Worm (Caenorhabditis elegans) whole organism, early embryonic: ENCODE data around the gene F02C12.2.

Experiments
- B0310.2 ChIP-seq: sonication (generic microtip); optimal IDR thresholded peaks from 2 replicates; lab custom pipeline; 2016; ENCODE audit warnings: mild to moderate bottlenecking, missing genetic modification characterization, missing compliant biosample characterization
- F13C5.2 ChIP-seq: sonication (generic microtip); optimal IDR thresholded peaks from 2 replicates; lab custom pipeline; 2017; ENCODE audit warnings: mild to moderate bottlenecking, missing genetic modification characterization, inconsistent platforms, missing compliant biosample characterization
- aly-1 ChIP-seq: sonication (generic microtip); optimal IDR thresholded peaks from 2 replicates; lab custom pipeline; 2016; ENCODE audit warnings: missing genetic modification characterization, missing compliant biosample characterization
- ama-1 ChIP-seq: fragments of 150-350 bp; optimal IDR thresholded peaks from 2 replicates; lab custom pipeline; 2014
- ceh-13 ChIP-seq: fragments of 200-800 bp; sonication (Bioruptor generic); optimal IDR thresholded peaks from 2 replicates; lab custom pipeline; 2018; ENCODE audit warnings: mild to moderate bottlenecking, missing genetic modification characterization, missing compliant biosample characterization
- ceh-36 ChIP-seq: sonication (generic microtip); optimal IDR thresholded peaks from 2 replicates; lab custom pipeline; 2016; ENCODE audit warnings: missing genetic modification characterization, inconsistent platforms, missing compliant biosample characterization
- ets-7 ChIP-seq: sonication (generic microtip); optimal IDR thresholded peaks from 2 replicates; lab custom pipeline; 2016; ENCODE audit warnings: missing genotype, missing genetic modification characterization, missing compliant biosample characterization
- flt-1 ChIP-seq: fragments of 200-800 bp; sonication (Bioruptor generic); IDR thresholded peaks from 2 replicates; pipeline ENCODE4 v1.3.6; 2022; ENCODE audit warnings: missing genetic modification characterization, missing compliant biosample characterization
- hmbx-1 ChIP-seq: sonication (generic microtip); optimal IDR thresholded peaks from 2 replicates; lab custom pipeline; 2016; ENCODE audit warnings: mild to moderate bottlenecking, missing genetic modification characterization, missing compliant biosample characterization
- hmg-4 ChIP-seq: fragments of 200-800 bp; sonication (Bioruptor generic); optimal IDR thresholded peaks from 2 replicates; lab custom pipeline; 2018; ENCODE audit warnings: mild to moderate bottlenecking, missing genetic modification characterization, missing compliant biosample characterization
- hnd-1 ChIP-seq: sonication (generic microtip); optimal IDR thresholded peaks from 2 replicates; lab custom pipeline; 2016; ENCODE audit warnings: missing genetic modification characterization, missing compliant biosample characterization
- pes-1 ChIP-seq: fragments of 200-800 bp; sonication (Bioruptor generic); IDR thresholded peaks from 2 replicates; pipeline ENCODE4 v1.3.6; 2022; ENCODE audit warnings: missing genetic modification reagents, missing genetic modification characterization, missing compliant biosample characterization
- scrt-1 ChIP-seq: fragments of 200-800 bp; sonication (Bioruptor generic); IDR thresholded peaks from 2 replicates; pipeline ENCODE4 v1.3.6; 2022; ENCODE audit warnings: missing genetic modification characterization, missing compliant biosample characterization
- sea-1 ChIP-seq: fragments of 200-800 bp; sonication (Bioruptor generic); conservative IDR thresholded peaks from 2 replicates; pipeline ENCODE4 v1.3.6; 2022; ENCODE audit warnings: missing genetic modification characterization, missing compliant biosample characterization
- tbx-11 ChIP-seq: fragments of 200-800 bp; sonication (Bioruptor generic); IDR thresholded peaks from 2 replicates; pipeline ENCODE4 v1.3.6; 2022; ENCODE audit warnings: missing genetic modification characterization, missing compliant biosample characterization
- tbx-37 ChIP-seq: fragments of 200-800 bp; sonication (Bioruptor generic); conservative IDR thresholded peaks from 2 replicates; pipeline ENCODE4 v1.3.6; 2022; ENCODE audit warnings: missing genetic modification reagents, missing genetic modification characterization, missing compliant biosample characterization
- tra-4 ChIP-seq: sonication (generic microtip); optimal IDR thresholded peaks from 2 replicates; lab custom pipeline; 2017; ENCODE audit warnings: missing genetic modification characterization, missing compliant biosample characterization

Gene F02C12.2

DNA sequence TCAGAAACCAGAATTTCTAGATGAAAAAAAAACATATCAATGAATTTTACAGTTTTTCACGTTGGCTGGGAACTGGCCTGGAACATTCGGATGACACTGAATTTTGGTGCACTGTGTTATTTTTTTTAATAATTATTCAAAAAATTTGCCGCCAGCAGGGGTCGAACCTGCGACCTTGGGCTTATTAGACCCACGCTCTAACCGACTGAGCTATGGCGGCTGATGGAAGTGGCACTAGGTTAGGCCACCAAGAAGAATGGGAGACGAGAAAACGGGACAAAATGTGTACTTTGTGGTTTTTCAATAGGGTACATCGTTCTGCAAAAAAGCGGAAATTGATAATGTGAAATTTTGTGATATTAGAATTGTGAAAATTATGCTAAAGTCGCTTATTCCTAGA lies 15.9 kb upstream of the F02C12.2 start:
- TF ChIP-seq tra-4, result peak; percentile 55
- peak; percentile 51 for TF ChIP-seq ceh-13 (GFP tag; lab: Kevin White, UChicago)
- peak; percentile 53; the same call in 1 of the 2 replicates for TF ChIP-seq tbx-37 (GFP tag; lab: Robert Waterston, UW)
- no peak for TF ChIP-seq ets-7 (tag; lab: Kevin White, UChicago)
- peak; percentile 68 for TF ChIP-seq F13C5.2
- peak; percentile 11 for TF ChIP-seq hmbx-1 (tag; lab: Kevin White, UChicago)
- TF ChIP-seq scrt-1 (GFP tag; lab: Robert Waterston, UW), result peak; percentile 81
- TF ChIP-seq ama-1 (lab: Kevin White, UChicago), result no peak
- peak; percentile 74; the same call in 1 of the 2 replicates for TF ChIP-seq tbx-11 (GFP tag; lab: Robert Waterston, UW)
- TF ChIP-seq ceh-36, result peak; percentile 56
- peak; percentile 42 for TF ChIP-seq hnd-1
- peak; percentile 76 for TF ChIP-seq flt-1 (GFP tag; lab: Robert Waterston, UW)
- TF ChIP-seq B0310.2 (tag; lab: Kevin White, UChicago), result peak; percentile 18
- TF ChIP-seq sea-1 (GFP tag; lab: Robert Waterston, UW), result peak; percentile 73; the same call in 1 of the 2 replicates
- no peak for TF ChIP-seq aly-1 (tag; lab: Kevin White, UChicago)
- TF ChIP-seq pes-1 (GFP tag; lab: Robert Waterston, UW), result peak; percentile 85
- TF ChIP-seq hmg-4 (GFP tag; lab: Kevin White, UChicago), result no peak

- TF ChIP-seq F13C5.2 (no peak), tbx-11 (GFP tag; lab: Robert Waterston, UW) (no peak), ets-7 (tag; lab: Kevin White, UChicago) (no peak), ceh-36 (no peak), hnd-1 (no peak), ceh-13 (GFP tag; lab: Kevin White, UChicago) (no peak), flt-1 (GFP tag; lab: Robert Waterston, UW) (no peak), ama-1 (lab: Kevin White, UChicago) (no peak), scrt-1 (GFP tag; lab: Robert Waterston, UW) (no peak), hmg-4 (GFP tag; lab: Kevin White, UChicago) (no peak), tra-4 (no peak), hmbx-1 (tag; lab: Kevin White, UChicago) (no peak), tbx-37 (GFP tag; lab: Robert Waterston, UW) (no peak)
Observed at ce11 chrX:13412307-13412706, 13.2 kb upstream of the F02C12.2 start.

DNA sequence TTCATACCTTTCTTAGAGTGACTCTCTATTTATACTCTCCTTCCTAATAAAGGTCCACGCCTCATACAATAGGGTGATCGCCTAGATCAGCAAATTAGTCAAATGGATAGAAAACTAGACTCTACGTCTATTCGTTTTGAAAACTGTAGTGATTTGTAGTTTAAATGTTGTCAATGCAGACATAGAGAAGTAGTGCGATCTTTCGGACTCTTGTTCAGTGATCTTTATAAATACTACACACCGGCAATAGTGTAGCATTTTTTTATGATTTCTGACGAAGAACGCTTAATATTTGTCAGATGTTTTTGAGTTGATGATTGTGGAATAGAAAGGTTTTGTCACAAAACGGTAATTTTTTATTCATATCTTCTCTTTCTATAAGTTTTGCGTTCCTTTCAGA lies 12.2 kb upstream of the F02C12.2 start:
- TF ChIP-seq scrt-1 (GFP tag; lab: Robert Waterston, UW), result no peak

DNA sequence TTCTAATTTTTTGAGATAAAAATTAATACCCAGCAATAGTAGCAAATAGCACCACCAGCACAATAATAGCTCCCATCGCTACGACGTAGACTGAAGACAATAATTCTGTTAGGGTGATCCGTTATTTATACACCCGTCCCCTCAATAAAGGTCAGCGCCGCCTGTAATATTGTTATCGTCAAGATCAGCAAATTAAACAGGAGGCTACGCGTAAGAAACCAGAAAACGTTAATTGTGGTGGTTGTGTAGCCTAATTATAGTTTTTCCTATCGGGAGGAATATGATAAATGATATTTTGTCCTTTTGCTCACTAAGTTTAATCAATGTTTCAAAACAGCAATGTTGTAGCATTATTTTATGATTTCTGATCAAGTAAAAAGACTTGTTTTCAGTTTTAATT lies 10.4 kb upstream of the F02C12.2 start, which contains the start of the genes cyp-13B1 and C29F7.1:
Gene cyp-13B1 (minus strand): TSS at position 101 of the 400 bp plus-strand sequence.
Gene C29F7.1 (plus strand): TSS at position 394 of the 400 bp plus-strand sequence.
- TF ChIP-seq ama-1 (lab: Kevin White, UChicago) (no peak), aly-1 (tag; lab: Kevin White, UChicago) (no peak), hmbx-1 (tag; lab: Kevin White, UChicago) (no peak), ceh-13 (GFP tag; lab: Kevin White, UChicago) (no peak), hnd-1 (no peak), ets-7 (tag; lab: Kevin White, UChicago) (no peak), F13C5.2 (no peak), B0310.2 (tag; lab: Kevin White, UChicago) (no peak), sea-1 (GFP tag; lab: Robert Waterston, UW) (no peak)

- no peak for TF ChIP-seq hmbx-1 (tag; lab: Kevin White, UChicago)
- no peak for TF ChIP-seq scrt-1 (GFP tag; lab: Robert Waterston, UW)
Observed at ce11 chrX:13401783-13402182, 2.7 kb upstream of the F02C12.2 start, which contains the start of gene F02C12.1. F02C12.1 (plus strand) TSS chrX:13402083.

DNA sequence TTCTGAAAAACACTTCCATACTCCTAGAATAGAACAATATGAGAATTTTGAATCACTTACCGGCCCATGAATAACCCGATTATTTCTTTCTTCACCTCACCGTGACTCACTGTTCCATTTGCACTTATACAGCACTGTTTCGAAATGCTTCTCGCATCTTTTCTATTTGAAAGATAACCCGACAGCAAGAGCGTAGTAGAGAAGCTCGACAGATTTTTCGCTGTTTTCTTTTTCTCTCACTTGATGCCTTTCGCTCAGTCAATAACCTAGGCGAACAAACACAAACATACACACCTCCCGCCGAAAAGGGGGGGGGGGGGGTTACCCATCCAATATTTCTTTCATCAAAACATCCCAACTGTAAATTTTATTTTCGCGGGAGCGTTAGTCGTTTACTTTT lies 2.2 kb upstream of the F02C12.2 start:
- no peak for TF ChIP-seq tbx-37 (GFP tag; lab: Robert Waterston, UW)
- no peak for TF ChIP-seq sea-1 (GFP tag; lab: Robert Waterston, UW)
- TF ChIP-seq hmg-4 (GFP tag; lab: Kevin White, UChicago), result no peak
- no peak for TF ChIP-seq hmbx-1 (tag; lab: Kevin White, UChicago)
- no peak for TF ChIP-seq ceh-36
- TF ChIP-seq F13C5.2, result no peak
- no peak for TF ChIP-seq pes-1 (GFP tag; lab: Robert Waterston, UW)
- TF ChIP-seq hnd-1, result no peak
- TF ChIP-seq ama-1 (lab: Kevin White, UChicago), result no peak
- TF ChIP-seq aly-1 (tag; lab: Kevin White, UChicago), result no peak
- no peak for TF ChIP-seq tbx-11 (GFP tag; lab: Robert Waterston, UW)
- no peak for TF ChIP-seq ets-7 (tag; lab: Kevin White, UChicago)
- TF ChIP-seq tra-4, result no peak
- no peak for TF ChIP-seq ceh-13 (GFP tag; lab: Kevin White, UChicago)
- TF ChIP-seq B0310.2 (tag; lab: Kevin White, UChicago), result no peak
- TF ChIP-seq scrt-1 (GFP tag; lab: Robert Waterston, UW), result no peak
- TF ChIP-seq flt-1 (GFP tag; lab: Robert Waterston, UW), result no peak

ce11 chrX:13396550-13397023 lies 2.5 kb downstream of the F02C12.2 start, which contains the start of gene F02C12.3:
F02C12.3 (plus strand) TSS chrX:13396973.
- no peak for TF ChIP-seq B0310.2 (tag; lab: Kevin White, UChicago)
- no peak for TF ChIP-seq scrt-1 (GFP tag; lab: Robert Waterston, UW)
- TF ChIP-seq F13C5.2, result peak; percentile 6
- no peak for TF ChIP-seq ama-1 (lab: Kevin White, UChicago)
- TF ChIP-seq hmg-4 (GFP tag; lab: Kevin White, UChicago), result no peak
- no peak for TF ChIP-seq hnd-1
- no peak for TF ChIP-seq pes-1 (GFP tag; lab: Robert Waterston, UW)

- TF ChIP-seq hmbx-1 (tag; lab: Kevin White, UChicago), result no peak
- TF ChIP-seq hmg-4 (GFP tag; lab: Kevin White, UChicago), result no peak
- no peak for TF ChIP-seq ama-1 (lab: Kevin White, UChicago)
- no peak for TF ChIP-seq ceh-36
- TF ChIP-seq flt-1 (GFP tag; lab: Robert Waterston, UW), result no peak
- TF ChIP-seq F13C5.2, result no peak
- TF ChIP-seq tra-4, result no peak
- TF ChIP-seq ets-7 (tag; lab: Kevin White, UChicago), result no peak
- no peak for TF ChIP-seq tbx-11 (GFP tag; lab: Robert Waterston, UW)
- TF ChIP-seq aly-1 (tag; lab: Kevin White, UChicago), result no peak
- TF ChIP-seq hnd-1, result no peak
- TF ChIP-seq sea-1 (GFP tag; lab: Robert Waterston, UW), result no peak
- TF ChIP-seq pes-1 (GFP tag; lab: Robert Waterston, UW), result no peak
- no peak for TF ChIP-seq scrt-1 (GFP tag; lab: Robert Waterston, UW)
- TF ChIP-seq tbx-37 (GFP tag; lab: Robert Waterston, UW), result no peak
- no peak for TF ChIP-seq B0310.2 (tag; lab: Kevin White, UChicago)
- TF ChIP-seq ceh-13 (GFP tag; lab: Kevin White, UChicago), result no peak
Observed at ce11 chrX:13394971-13395370, 4.2 kb downstream of the F02C12.2 start, which contains the start of gene irld-2. irld-2 (minus strand) TSS chrX:13395071.
